Worm (Caenorhabditis elegans) whole organism, late embryonic: ENCODE data around the gene srg-3.
A peak's percentile ranks its signal among the peaks of the same experiment; 100 is the strongest.

Experiments used
- K02D7.2 ChIP-seq: sonication (generic microtip); optimal IDR thresholded peaks from 2 replicates; lab custom pipeline; 2017; ENCODE audit warnings: mild to moderate bottlenecking, missing genetic modification characterization, missing compliant biosample characterization
- ahr-1 ChIP-seq: sonication (generic microtip); optimal IDR thresholded peaks from 2 replicates; lab custom pipeline; 2016; ENCODE audit warnings: missing genetic modification characterization, missing compliant biosample characterization
- ceh-18 ChIP-seq: sonication (generic microtip); optimal IDR thresholded peaks from 2 replicates; lab custom pipeline; 2016; ENCODE audit warnings: missing genetic modification characterization, missing compliant biosample characterization
- ceh-30 ChIP-seq: fragments of 150-350 bp; optimal IDR thresholded peaks from 2 replicates; lab custom pipeline; 2014; ENCODE audit warnings: missing biosample characterization, missing genetic modification characterization
- ceh-31 ChIP-seq: sonication (generic microtip); optimal IDR thresholded peaks from 2 replicates; lab custom pipeline; 2016; ENCODE audit warnings: missing genetic modification characterization, missing compliant biosample characterization
- ceh-34 ChIP-seq: sonication (generic microtip); optimal IDR thresholded peaks from 2 replicates; lab custom pipeline; 2016; ENCODE audit warnings: mild to moderate bottlenecking, missing genetic modification characterization, missing compliant biosample characterization
- ceh-6 ChIP-seq: fragments of 200-800 bp; sonication (Bioruptor generic); optimal IDR thresholded peaks from 2 replicates; lab custom pipeline; 2018; ENCODE audit warnings: mild to moderate bottlenecking, missing genetic modification characterization, missing compliant biosample characterization
- ceh-9 ChIP-seq: sonication (generic microtip); optimal IDR thresholded peaks from 2 replicates; lab custom pipeline; 2016; ENCODE audit warnings: mild to moderate bottlenecking, missing genetic modification characterization, inconsistent platforms, missing compliant biosample characterization
- dve-1 ChIP-seq: sonication (generic microtip); optimal IDR thresholded peaks from 2 replicates; lab custom pipeline; 2017; ENCODE audit warnings: antibody characterized with exemption, mild to moderate bottlenecking, missing genetic modification characterization, missing compliant biosample characterization
- elt-2 ChIP-seq: sonication (generic microtip); optimal IDR thresholded peaks from 2 replicates; lab custom pipeline; 2016; ENCODE audit warnings: missing genetic modification reagents, missing genetic modification characterization, missing compliant biosample characterization
- elt-4 ChIP-seq: sonication (generic microtip); optimal IDR thresholded peaks from 2 replicates; lab custom pipeline; 2016; ENCODE audit warnings: missing genetic modification characterization, missing compliant biosample characterization
- fkh-10 ChIP-seq: fragments of 150-350 bp; optimal IDR thresholded peaks from 2 replicates; lab custom pipeline; 2014; ENCODE audit warnings: missing biosample characterization, missing genetic modification reagents, missing genetic modification characterization
- gmeb-2 ChIP-seq: sonication (generic microtip); optimal IDR thresholded peaks from 2 replicates; lab custom pipeline; 2016; ENCODE audit warnings: missing genetic modification characterization, inconsistent platforms, missing compliant biosample characterization
- hlh-30 ChIP-seq: sonication (generic microtip); optimal IDR thresholded peaks from 2 replicates; lab custom pipeline; 2017; ENCODE audit warnings: antibody characterized with exemption, missing genetic modification characterization, missing compliant biosample characterization; ENCODE audit not compliant: insufficient read depth
- hlh-6 ChIP-seq: sonication (generic microtip); optimal IDR thresholded peaks from 2 replicates; lab custom pipeline; 2016; ENCODE audit warnings: missing genotype, missing genetic modification characterization, missing compliant biosample characterization
- hlh-8 ChIP-seq: sonication (generic microtip); optimal IDR thresholded peaks from 2 replicates; lab custom pipeline; 2016; ENCODE audit warnings: missing genotype, missing genetic modification characterization, missing compliant biosample characterization
- madf-2 ChIP-seq: sonication (generic microtip); optimal IDR thresholded peaks from 2 replicates; lab custom pipeline; 2017; ENCODE audit warnings: missing genetic modification characterization, missing compliant biosample characterization
- nfya-1 ChIP-seq: sonication (generic microtip); optimal IDR thresholded peaks from 2 replicates; lab custom pipeline; 2017; ENCODE audit warnings: missing genetic modification characterization, mild to moderate bottlenecking, missing compliant biosample characterization, antibody characterized with exemption, moderate library complexity
- nhr-11 ChIP-seq: fragments of 150-350 bp; optimal IDR thresholded peaks from 2 replicates; lab custom pipeline; 2014; ENCODE audit warnings: missing biosample characterization, missing genetic modification characterization
- npax-4 ChIP-seq: sonication (generic microtip); optimal IDR thresholded peaks from 2 replicates; lab custom pipeline; 2016; ENCODE audit warnings: missing genetic modification characterization, missing compliant biosample characterization
- odd-2 ChIP-seq: sonication (generic microtip); optimal IDR thresholded peaks from 2 replicates; lab custom pipeline; 2017; ENCODE audit warnings: antibody characterized with exemption, mild to moderate bottlenecking, missing genetic modification characterization, missing compliant biosample characterization
- pag-3 ChIP-seq: sonication (generic microtip); optimal IDR thresholded peaks from 2 replicates; lab custom pipeline; 2016; ENCODE audit warnings: missing compliant biosample characterization, missing genetic modification characterization, borderline replicate concordance
- pat-9 ChIP-seq: fragments of 200-800 bp; sonication (Bioruptor generic); optimal IDR thresholded peaks from 2 replicates; lab custom pipeline; 2018; ENCODE audit warnings: mild to moderate bottlenecking, missing genetic modification characterization, moderate library complexity, missing compliant biosample characterization
- pha-4 ChIP-seq: fragments of 150-350 bp; optimal IDR thresholded peaks from 2 replicates; lab custom pipeline; 2018; ENCODE audit warnings: missing biosample characterization, missing genetic modification reagents, missing genetic modification characterization
- pqm-1 ChIP-seq: sonication (generic microtip); optimal IDR thresholded peaks from 2 replicates; lab custom pipeline; 2016; ENCODE audit warnings: missing genetic modification characterization, missing compliant biosample characterization
- pros-1 ChIP-seq: fragments of 150-350 bp; optimal IDR thresholded peaks from 2 replicates; lab custom pipeline; 2014; ENCODE audit warnings: missing biosample characterization, missing genetic modification reagents, missing genetic modification characterization
- ref-2 ChIP-seq: sonication (generic microtip); optimal IDR thresholded peaks from 2 replicates; lab custom pipeline; 2016; ENCODE audit warnings: missing genetic modification characterization, missing compliant biosample characterization
- sdc-2 ChIP-seq: sonication (generic microtip); optimal IDR thresholded peaks from 2 replicates; lab custom pipeline; 2016; ENCODE audit warnings: missing genotype, missing genetic modification characterization, missing compliant biosample characterization
- sox-2 ChIP-seq: fragments of 200-800 bp; sonication (Bioruptor generic); IDR thresholded peaks from 2 replicates; pipeline ENCODE4 v1.3.6; 2022; ENCODE audit warnings: missing genetic modification reagents, missing genetic modification characterization, missing compliant biosample characterization
- syd-9 ChIP-seq: sonication (generic microtip); optimal IDR thresholded peaks from 2 replicates; lab custom pipeline; 2016; ENCODE audit warnings: mild to moderate bottlenecking, missing genetic modification characterization, moderate library complexity, missing compliant biosample characterization
- tbx-7 ChIP-seq: sonication (generic microtip); optimal IDR thresholded peaks from 2 replicates; lab custom pipeline; 2016; ENCODE audit warnings: missing genotype, missing genetic modification characterization, missing compliant biosample characterization
- unc-3 ChIP-seq, 2 experiments: fragments of 200-800 bp in 1 of 2; sonication (Bioruptor generic) in 1 of 2; sonication (generic microtip) in 1 of 2; conservative IDR thresholded peaks in 1 of 2; optimal IDR thresholded peaks in 1 of 2; 2 replicates each; pipeline versions ENCODE4 v1.3.6 to Lab custom; 2016 to 2022; ENCODE audit warnings: missing compliant biosample characterization in 2 of 2, missing genetic modification characterization in 2 of 2, missing genetic modification reagents in 1 of 2
- unc-55 ChIP-seq: sonication (generic microtip); optimal IDR thresholded peaks from 2 replicates; lab custom pipeline; 2017; ENCODE audit warnings: missing biosample characterization, missing genetic modification reagents, missing genetic modification characterization
- unc-86 ChIP-seq: sonication (generic microtip); optimal IDR thresholded peaks from 2 replicates; lab custom pipeline; 2016; ENCODE audit warnings: missing genetic modification characterization, missing compliant biosample characterization
- zip-5 ChIP-seq: sonication (generic microtip); optimal IDR thresholded peaks from 2 replicates; lab custom pipeline; 2016; ENCODE audit warnings: missing genetic modification characterization, missing compliant biosample characterization

Gene srg-3

ce11 chrIII:6303114-6303647, 33.0 kb upstream of the srg-3 start, which contains the start of gene F47D12.9:
TSS of gene F47D12.9 (minus strand) at chrIII:6303380.
- no peak for TF ChIP-seq ahr-1
- TF ChIP-seq elt-2 (tag; lab: Kevin White, UChicago): peak; percentile 81
- TF ChIP-seq madf-2 (tag; lab: Kevin White, UChicago): no peak
- peak; percentile 11 for TF ChIP-seq unc-55
- no peak for TF ChIP-seq fkh-10
- peak; percentile 51 for TF ChIP-seq nfya-1 (tag; lab: Kevin White, UChicago)
- peak; percentile 46 for TF ChIP-seq ceh-18
- TF ChIP-seq ceh-31 (tag; lab: Kevin White, UChicago): peak; percentile 58
- TF ChIP-seq sox-2 (GFP tag; lab: Robert Waterston, UW): peak; percentile 25; the same call in 1 of the 2 replicates
- no peak for TF ChIP-seq hlh-6 (tag; lab: Kevin White, UChicago)
- no peak for TF ChIP-seq syd-9 (tag; lab: Kevin White, UChicago)
- no peak for TF ChIP-seq npax-4 (tag; lab: Kevin White, UChicago)
- peak; percentile 97 for TF ChIP-seq hlh-30
- no peak for TF ChIP-seq K02D7.2
- TF ChIP-seq pros-1 (tag; lab: Kevin White, UChicago): no peak
- no peak for TF ChIP-seq elt-4 (tag; lab: Kevin White, UChicago)
- TF ChIP-seq ceh-6 (GFP tag; lab: Kevin White, UChicago): no peak
- no peak for TF ChIP-seq unc-3 (GFP tag; conservative IDR thresholded peaks at IDR 0.05; lab: Robert Waterston, UW)
- TF ChIP-seq unc-3 (tag; optimal IDR thresholded peaks at IDR 0.05; lab: Kevin White, UChicago): no peak

ce11 chrIII:6301685-6302084, 31.5 kb upstream of the srg-3 start:
- peak; percentile 23 for TF ChIP-seq nfya-1 (tag; lab: Kevin White, UChicago)

DNA sequence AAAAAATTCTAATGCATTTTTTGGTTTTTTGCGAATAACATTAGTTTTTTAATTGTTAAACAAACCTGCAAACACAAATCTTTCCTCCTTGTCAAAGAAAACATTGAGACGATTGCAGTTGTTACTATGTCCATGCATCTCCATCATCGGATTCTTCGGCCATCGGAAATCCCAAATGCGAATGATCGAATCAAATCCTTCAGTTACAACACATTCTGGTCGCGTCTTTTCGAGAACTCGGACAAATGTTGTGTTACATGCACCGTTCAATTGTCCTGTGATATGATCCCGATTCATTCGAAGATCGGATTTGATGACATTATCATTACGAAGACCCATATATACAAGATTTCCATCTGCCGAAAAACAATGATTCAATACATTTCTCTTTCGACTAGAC, 30.1 kb upstream of the srg-3 start:
- TF ChIP-seq ceh-18 (no peak), ceh-6 (GFP tag; lab: Kevin White, UChicago) (no peak), pha-4 (tag; lab: Kevin White, UChicago) (no peak), sdc-2 (no peak), dve-1 (tag; lab: Kevin White, UChicago) (no peak), elt-4 (tag; lab: Kevin White, UChicago) (no peak), pqm-1 (tag; lab: Kevin White, UChicago) (no peak), zip-5 (tag; lab: Kevin White, UChicago) (no peak), madf-2 (tag; lab: Kevin White, UChicago) (no peak), hlh-8 (tag; lab: Kevin White, UChicago) (no peak), ahr-1 (no peak), gmeb-2 (tag; lab: Kevin White, UChicago) (no peak), ceh-30 (tag; lab: Kevin White, UChicago) (no peak), nhr-11 (tag; lab: Kevin White, UChicago) (no peak)

DNA sequence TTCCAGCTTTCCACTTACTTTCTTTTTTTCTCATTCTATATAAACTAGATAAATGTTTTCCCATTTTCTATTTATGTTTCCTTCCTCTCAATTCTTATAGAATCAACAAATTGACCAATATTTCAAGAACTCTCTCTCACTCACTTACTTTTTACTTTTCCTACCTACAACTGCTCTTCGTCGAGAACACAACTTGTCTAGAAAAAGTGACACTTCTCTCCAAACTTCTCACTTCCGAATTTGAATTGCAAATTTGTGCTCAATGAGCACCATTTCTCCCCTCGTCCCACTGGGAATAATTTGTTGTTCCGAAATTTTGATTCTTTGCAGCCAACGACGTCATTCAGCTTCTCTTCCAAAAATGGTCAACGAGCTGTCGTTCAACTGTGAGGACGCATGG, 28.0 kb upstream of the srg-3 start, which contains the start of gene F47D12.3:
Gene F47D12.3, plus strand, starts transcription at position 331 of the 400 bp plus-strand sequence.
- TF ChIP-seq ceh-9 (tag; lab: Kevin White, UChicago) (no peak), pat-9 (no peak), ref-2 (tag; lab: Kevin White, UChicago) (no peak), pag-3 (tag; lab: Kevin White, UChicago) (no peak), odd-2 (no peak), ceh-34 (tag; lab: Kevin White, UChicago) (no peak), pha-4 (tag; lab: Kevin White, UChicago) (no peak), tbx-7 (tag; lab: Kevin White, UChicago) (no peak), unc-3 (GFP tag; conservative IDR thresholded peaks at IDR 0.05; lab: Robert Waterston, UW) (no peak), unc-3 (tag; optimal IDR thresholded peaks at IDR 0.05; lab: Kevin White, UChicago) (no peak), unc-86 (tag; lab: Kevin White, UChicago) (no peak), ceh-30 (tag; lab: Kevin White, UChicago) (no peak)
